Worm (Caenorhabditis elegans) whole organism, L4 larva: ENCODE results near the gene tag-234.

Experiments used
- F49E8.2 ChIP-seq: sonication (generic microtip); optimal IDR thresholded peaks from 2 replicates; lab custom pipeline; 2016; ENCODE audit warnings: missing compliant biosample characterization, mild to moderate bottlenecking, missing genetic modification characterization, borderline replicate concordance
- ZK337.2 ChIP-seq: fragments of 200-800 bp; sonication (Bioruptor generic); IDR thresholded peaks from 2 replicates; pipeline ENCODE4 v1.3.6; 2022; ENCODE audit warnings: missing genetic modification reagents, missing genetic modification characterization, missing compliant biosample characterization
- ZK546.5 ChIP-seq, 2 experiments: sonication (generic microtip); optimal IDR thresholded peaks; 2 replicates each; lab custom pipeline; 2017; ENCODE audit warnings: missing biosample characterization in 2 of 2, missing genetic modification characterization in 2 of 2
- ceh-62 ChIP-seq: sonication (generic microtip); optimal IDR thresholded peaks from 2 replicates; lab custom pipeline; 2017; ENCODE audit warnings: missing biosample characterization, missing genetic modification characterization
- lim-7 ChIP-seq: fragments of 200-800 bp; sonication (Bioruptor generic); IDR thresholded peaks from 2 replicates; pipeline ENCODE4 v1.3.6; 2022; ENCODE audit warnings: missing genetic modification characterization, missing compliant biosample characterization
- lsy-2 ChIP-seq, 2 experiments: fragments of 150-350 bp in 1 of 2; sonication (generic microtip) in 1 of 2; optimal IDR thresholded peaks; 2 replicates each; lab custom pipeline; 2014 to 2017; ENCODE audit warnings: missing biosample characterization in 2 of 2, missing genetic modification characterization in 2 of 2
- mdl-1 ChIP-seq, 2 experiments: fragments of 150-350 bp in 1 of 2; sonication (generic microtip) in 1 of 2; optimal IDR thresholded peaks; 2 replicates each; lab custom pipeline; 2014 to 2017; ENCODE audit warnings: missing biosample characterization in 2 of 2, missing genetic modification characterization in 2 of 2
- nhr-10 ChIP-seq: fragments of 150-350 bp; optimal IDR thresholded peaks from 2 replicates; lab custom pipeline; 2014; ENCODE audit warnings: missing biosample characterization, missing genetic modification characterization
- nhr-237 ChIP-seq: sonication (generic microtip); optimal IDR thresholded peaks from 2 replicates; lab custom pipeline; 2017; ENCODE audit warnings: missing biosample characterization, missing genetic modification characterization
- tra-1 ChIP-seq: fragments of 200-800 bp; sonication (Bioruptor generic); IDR thresholded peaks from 2 replicates; pipeline ENCODE4 v1.3.6; 2022; ENCODE audit warnings: missing genetic modification reagents, missing genetic modification characterization, missing compliant biosample characterization
- unc-130 ChIP-seq: sonication (generic microtip); optimal IDR thresholded peaks from 2 replicates; lab custom pipeline; 2016; ENCODE audit warnings: missing genetic modification reagents, missing genetic modification characterization, missing compliant biosample characterization
- unc-39 ChIP-seq: sonication (generic microtip); optimal IDR thresholded peaks from 2 replicates; lab custom pipeline; 2017; ENCODE audit warnings: missing biosample characterization, missing genetic modification characterization

ce11 chrII:5889417-5890139, 25.6 kb downstream of the tag-234 start:
- TF ChIP-seq unc-39 (no peak), unc-130 (no peak), lim-7 (GFP tag; lab: Robert Waterston, UW) (no peak), mdl-1 (tag; optimal IDR thresholded peaks at IDR 0.05; lab: Kevin White, UChicago) (no peak), ZK546.5 (tag; optimal IDR thresholded peaks at IDR 0.05; lab: Kevin White, UChicago) (no peak), nhr-237 (no peak), tra-1 (GFP tag; lab: Robert Waterston, UW) (no peak), ceh-62 (tag; lab: Kevin White, UChicago) (no peak), F49E8.2 (tag; lab: Kevin White, UChicago) (no peak), nhr-10 (no peak), lsy-2 (tag; optimal IDR thresholded peaks at IDR 0.05; lab: Kevin White, UChicago) (no peak), ZK337.2 (GFP tag; lab: Robert Waterston, UW) (no peak)
